Worm (Caenorhabditis elegans) whole organism, late embryonic: ENCODE measurements around the gene F22B5.5.

Experiments
- C08G9.2 ChIP-seq: sonication (generic microtip); optimal IDR thresholded peaks from 2 replicates; lab custom pipeline; 2016; ENCODE audit warnings: mild to moderate bottlenecking, missing genetic modification characterization, moderate library complexity, missing compliant biosample characterization
- Y22D7AL.16 ChIP-seq: sonication (generic microtip); optimal IDR thresholded peaks from 2 replicates; lab custom pipeline; 2016; ENCODE audit warnings: missing genetic modification characterization, missing compliant biosample characterization
- ceh-18 ChIP-seq: sonication (generic microtip); optimal IDR thresholded peaks from 2 replicates; lab custom pipeline; 2016; ENCODE audit warnings: missing genetic modification characterization, missing compliant biosample characterization
- ceh-2 ChIP-seq: sonication (generic microtip); optimal IDR thresholded peaks from 2 replicates; lab custom pipeline; 2016; ENCODE audit warnings: missing genotype, missing genetic modification characterization, missing compliant biosample characterization
- ceh-34 ChIP-seq: sonication (generic microtip); optimal IDR thresholded peaks from 2 replicates; lab custom pipeline; 2016; ENCODE audit warnings: mild to moderate bottlenecking, missing genetic modification characterization, missing compliant biosample characterization
- ceh-45 ChIP-seq: fragments of 200-800 bp; sonication (Bioruptor generic); IDR thresholded peaks from 2 replicates; pipeline ENCODE4 v1.3.6; 2022; ENCODE audit warnings: missing genetic modification reagents, missing genetic modification characterization, missing compliant biosample characterization
- ceh-9 ChIP-seq: sonication (generic microtip); optimal IDR thresholded peaks from 2 replicates; lab custom pipeline; 2016; ENCODE audit warnings: mild to moderate bottlenecking, missing genetic modification characterization, inconsistent platforms, missing compliant biosample characterization
- che-1 ChIP-seq: sonication (generic microtip); optimal IDR thresholded peaks from 2 replicates; lab custom pipeline; 2016; ENCODE audit warnings: mild to moderate bottlenecking, missing genetic modification characterization, missing compliant biosample characterization
- dmd-4 ChIP-seq: sonication (generic microtip); optimal IDR thresholded peaks from 2 replicates; lab custom pipeline; 2016; ENCODE audit warnings: borderline replicate concordance, missing genetic modification characterization, missing compliant biosample characterization
- dve-1 ChIP-seq: sonication (generic microtip); optimal IDR thresholded peaks from 2 replicates; lab custom pipeline; 2017; ENCODE audit warnings: antibody characterized with exemption, mild to moderate bottlenecking, missing genetic modification characterization, missing compliant biosample characterization
- ets-4 ChIP-seq: sonication (generic microtip); optimal IDR thresholded peaks from 2 replicates; lab custom pipeline; 2016; ENCODE audit warnings: missing genetic modification characterization, missing compliant biosample characterization
- eyg-1 ChIP-seq: sonication (generic microtip); optimal IDR thresholded peaks from 2 replicates; lab custom pipeline; 2016; ENCODE audit warnings: missing genotype, missing genetic modification characterization, missing compliant biosample characterization
- gmeb-2 ChIP-seq: sonication (generic microtip); optimal IDR thresholded peaks from 2 replicates; lab custom pipeline; 2016; ENCODE audit warnings: missing genetic modification characterization, inconsistent platforms, missing compliant biosample characterization
- hlh-15 ChIP-seq: sonication (generic microtip); optimal IDR thresholded peaks from 2 replicates; lab custom pipeline; 2016; ENCODE audit warnings: missing genetic modification characterization, missing compliant biosample characterization
- hlh-30 ChIP-seq: sonication (generic microtip); optimal IDR thresholded peaks from 2 replicates; lab custom pipeline; 2017; ENCODE audit warnings: antibody characterized with exemption, missing genetic modification characterization, missing compliant biosample characterization; ENCODE audit not compliant: insufficient read depth
- hlh-6 ChIP-seq: sonication (generic microtip); optimal IDR thresholded peaks from 2 replicates; lab custom pipeline; 2016; ENCODE audit warnings: missing genotype, missing genetic modification characterization, missing compliant biosample characterization
- hlh-8 ChIP-seq: sonication (generic microtip); optimal IDR thresholded peaks from 2 replicates; lab custom pipeline; 2016; ENCODE audit warnings: missing genotype, missing genetic modification characterization, missing compliant biosample characterization
- lin-11 ChIP-seq: fragments of 200-800 bp; sonication (Bioruptor generic); optimal IDR thresholded peaks from 2 replicates; lab custom pipeline; 2018; ENCODE audit warnings: mild to moderate bottlenecking, missing genetic modification characterization, missing compliant biosample characterization
- madf-2 ChIP-seq: sonication (generic microtip); optimal IDR thresholded peaks from 2 replicates; lab custom pipeline; 2017; ENCODE audit warnings: missing genetic modification characterization, missing compliant biosample characterization
- mec-3 ChIP-seq: sonication (generic microtip); optimal IDR thresholded peaks from 2 replicates; lab custom pipeline; 2016; ENCODE audit warnings: borderline replicate concordance, missing genetic modification characterization, missing compliant biosample characterization
- nfya-1 ChIP-seq: sonication (generic microtip); optimal IDR thresholded peaks from 2 replicates; lab custom pipeline; 2017; ENCODE audit warnings: missing genetic modification characterization, mild to moderate bottlenecking, missing compliant biosample characterization, antibody characterized with exemption, moderate library complexity
- nhr-11 ChIP-seq: fragments of 150-350 bp; optimal IDR thresholded peaks from 2 replicates; lab custom pipeline; 2014; ENCODE audit warnings: missing biosample characterization, missing genetic modification characterization
- nhr-232 ChIP-seq: sonication (generic microtip); optimal IDR thresholded peaks from 2 replicates; lab custom pipeline; 2016; ENCODE audit warnings: missing genetic modification characterization, missing compliant biosample characterization
- odd-2 ChIP-seq: sonication (generic microtip); optimal IDR thresholded peaks from 2 replicates; lab custom pipeline; 2017; ENCODE audit warnings: antibody characterized with exemption, mild to moderate bottlenecking, missing genetic modification characterization, missing compliant biosample characterization
- pag-3 ChIP-seq: sonication (generic microtip); optimal IDR thresholded peaks from 2 replicates; lab custom pipeline; 2016; ENCODE audit warnings: missing compliant biosample characterization, missing genetic modification characterization, borderline replicate concordance
- pat-9 ChIP-seq: fragments of 200-800 bp; sonication (Bioruptor generic); optimal IDR thresholded peaks from 2 replicates; lab custom pipeline; 2018; ENCODE audit warnings: mild to moderate bottlenecking, missing genetic modification characterization, moderate library complexity, missing compliant biosample characterization
- pax-1 ChIP-seq: fragments of 150-350 bp; optimal IDR thresholded peaks from 2 replicates; lab custom pipeline; 2014; ENCODE audit warnings: missing biosample characterization, missing genetic modification characterization
- pha-4 ChIP-seq: fragments of 150-350 bp; optimal IDR thresholded peaks from 2 replicates; lab custom pipeline; 2018; ENCODE audit warnings: missing biosample characterization, missing genetic modification reagents, missing genetic modification characterization
- pqm-1 ChIP-seq: sonication (generic microtip); optimal IDR thresholded peaks from 2 replicates; lab custom pipeline; 2016; ENCODE audit warnings: missing genetic modification characterization, missing compliant biosample characterization
- pros-1 ChIP-seq: fragments of 150-350 bp; optimal IDR thresholded peaks from 2 replicates; lab custom pipeline; 2014; ENCODE audit warnings: missing biosample characterization, missing genetic modification reagents, missing genetic modification characterization
- ref-2 ChIP-seq: sonication (generic microtip); optimal IDR thresholded peaks from 2 replicates; lab custom pipeline; 2016; ENCODE audit warnings: missing genetic modification characterization, missing compliant biosample characterization
- rnt-1 ChIP-seq: sonication (generic microtip); optimal IDR thresholded peaks from 2 replicates; lab custom pipeline; 2016; ENCODE audit warnings: missing genetic modification characterization, missing compliant biosample characterization
- sox-4 ChIP-seq: sonication (generic microtip); optimal IDR thresholded peaks from 2 replicates; lab custom pipeline; 2017; ENCODE audit warnings: mild to moderate bottlenecking, missing genetic modification characterization, inconsistent platforms, missing compliant biosample characterization
- tbx-2 ChIP-seq: sonication (generic microtip); optimal IDR thresholded peaks from 2 replicates; lab custom pipeline; 2016; ENCODE audit warnings: missing genetic modification characterization, missing compliant biosample characterization
- tbx-7 ChIP-seq: sonication (generic microtip); optimal IDR thresholded peaks from 2 replicates; lab custom pipeline; 2016; ENCODE audit warnings: missing genotype, missing genetic modification characterization, missing compliant biosample characterization
- ttx-3 ChIP-seq: sonication (generic microtip); optimal IDR thresholded peaks from 2 replicates; lab custom pipeline; 2016; ENCODE audit warnings: missing genetic modification reagents, missing genetic modification characterization, missing compliant biosample characterization
- unc-3 ChIP-seq, 2 experiments: fragments of 200-800 bp in 1 of 2; sonication (Bioruptor generic) in 1 of 2; sonication (generic microtip) in 1 of 2; conservative IDR thresholded peaks in 1 of 2; optimal IDR thresholded peaks in 1 of 2; 2 replicates each; pipeline versions ENCODE4 v1.3.6 to Lab custom; 2016 to 2022; ENCODE audit warnings: missing compliant biosample characterization in 2 of 2, missing genetic modification characterization in 2 of 2, missing genetic modification reagents in 1 of 2
- unc-55 ChIP-seq: sonication (generic microtip); optimal IDR thresholded peaks from 2 replicates; lab custom pipeline; 2017; ENCODE audit warnings: missing biosample characterization, missing genetic modification reagents, missing genetic modification characterization

Gene F22B5.5

ce11 chrII:8441519-8441918 is 12.9 kb downstream of the F22B5.5 start:
- TF ChIP-seq pros-1 (tag; lab: Kevin White, UChicago) (no peak), dmd-4 (no peak), ref-2 (tag; lab: Kevin White, UChicago) (no peak), sox-4 (tag; lab: Kevin White, UChicago) (no peak)

- no peak for TF ChIP-seq lin-11 (tag; lab: Kevin White, UChicago)
- TF ChIP-seq nfya-1 (tag; lab: Kevin White, UChicago) = no peak
- no peak for TF ChIP-seq hlh-30 (tag; lab: Kevin White, UChicago)
- no peak for TF ChIP-seq Y22D7AL.16
- no peak for TF ChIP-seq gmeb-2 (tag; lab: Kevin White, UChicago)
- TF ChIP-seq hlh-15 = no peak
- TF ChIP-seq tbx-7 = no peak
- TF ChIP-seq eyg-1 (tag; lab: Kevin White, UChicago) = no peak
- TF ChIP-seq nhr-11 = no peak
- TF ChIP-seq madf-2 = no peak
- no peak for TF ChIP-seq rnt-1 (tag; lab: Kevin White, UChicago)
- no peak for TF ChIP-seq mec-3 (tag; lab: Kevin White, UChicago)
- no peak for TF ChIP-seq hlh-6 (tag; lab: Kevin White, UChicago)
- TF ChIP-seq ceh-34 (tag; lab: Kevin White, UChicago) = no peak
- no peak for TF ChIP-seq ceh-2 (tag; lab: Kevin White, UChicago)
- no peak for TF ChIP-seq pha-4 (tag; lab: Kevin White, UChicago)
- no peak for TF ChIP-seq nhr-232 (tag; lab: Kevin White, UChicago)
- TF ChIP-seq che-1 (tag; lab: Kevin White, UChicago) = no peak
These were observed 13.6 kb downstream of the F22B5.5 start for ce11 chrII:8440792-8441191.

ce11 chrII:8440097-8440496 is 14.3 kb downstream of the F22B5.5 start:
- no peak for TF ChIP-seq pag-3 (tag; lab: Kevin White, UChicago)
- no peak for TF ChIP-seq hlh-30 (tag; lab: Kevin White, UChicago)
- no peak for TF ChIP-seq ceh-34 (tag; lab: Kevin White, UChicago)
- no peak for TF ChIP-seq ets-4 (tag; lab: Kevin White, UChicago)
- no peak for TF ChIP-seq pat-9 (tag; lab: Kevin White, UChicago)
- no peak for TF ChIP-seq hlh-8 (tag; lab: Kevin White, UChicago)
- TF ChIP-seq pax-1 (tag; lab: Kevin White, UChicago) = no peak
- TF ChIP-seq tbx-2 (tag; lab: Kevin White, UChicago) = no peak
- no peak for TF ChIP-seq pqm-1 (tag; lab: Kevin White, UChicago)
- no peak for TF ChIP-seq eyg-1 (tag; lab: Kevin White, UChicago)
- no peak for TF ChIP-seq unc-3 (GFP tag; conservative IDR thresholded peaks at IDR 0.05; lab: Robert Waterston, UW)
- no peak for TF ChIP-seq unc-3 (tag; optimal IDR thresholded peaks at IDR 0.05; lab: Kevin White, UChicago)
- TF ChIP-seq odd-2 = no peak
- TF ChIP-seq ceh-9 (tag; lab: Kevin White, UChicago) = no peak
- TF ChIP-seq, all 69 proteins: peak for 0

ce11 chrII:8438791-8439287 is 15.6 kb downstream of the F22B5.5 start, which contains the start of gene lips-10:
lips-10 (plus strand) TSS chrII:8439168.
- TF ChIP-seq ceh-18 (tag; lab: Kevin White, UChicago) = no peak
- no peak for TF ChIP-seq ref-2 (tag; lab: Kevin White, UChicago)
- no peak for TF ChIP-seq ttx-3 (tag; lab: Kevin White, UChicago)
- TF ChIP-seq unc-55 = no peak
- TF ChIP-seq hlh-15 = no peak
- TF ChIP-seq ceh-45 = no peak
- TF ChIP-seq C08G9.2 (tag; lab: Kevin White, UChicago) = no peak
- no peak for TF ChIP-seq dve-1 (tag; lab: Kevin White, UChicago)
- no peak for TF ChIP-seq lin-11 (tag; lab: Kevin White, UChicago)
